Worm (Caenorhabditis elegans) whole organism, L1 larva: ENCODE measurements around the gene C50H2.5.

ENCODE experiments used
- C04F5.9 ChIP-seq: sonication (generic microtip); optimal IDR thresholded peaks from 2 replicates; lab custom pipeline; 2016; ENCODE audit warnings: missing genetic modification characterization, missing compliant biosample characterization
- C16A3.4 ChIP-seq: fragments of 150-350 bp; optimal IDR thresholded peaks from 2 replicates; lab custom pipeline; 2014; ENCODE audit warnings: missing biosample characterization, missing genetic modification characterization
- aha-1 ChIP-seq: fragments of 150-350 bp; optimal IDR thresholded peaks from 2 replicates; lab custom pipeline; 2014; ENCODE audit warnings: missing biosample characterization, missing genetic modification characterization
- ceh-63 ChIP-seq: fragments of 200-800 bp; sonication (Bioruptor generic); optimal IDR thresholded peaks from 2 replicates; lab custom pipeline; 2018; ENCODE audit warnings: mild to moderate bottlenecking, missing genetic modification characterization, missing compliant biosample characterization
- ceh-82 ChIP-seq, 3 experiments: fragments of 150-350 bp in 1 of 3; sonication (generic microtip) in 2 of 3; optimal IDR thresholded peaks; 2 replicates each; lab custom pipeline; 2014 to 2017; ENCODE audit warnings: missing biosample characterization in 3 of 3, missing genetic modification characterization in 3 of 3
- ceh-88 ChIP-seq: fragments of 200-800 bp; sonication (Bioruptor generic); IDR thresholded peaks from 2 replicates; pipeline ENCODE4 v1.3.6; 2022; ENCODE audit warnings: missing genetic modification characterization, missing compliant biosample characterization
- dsc-1 ChIP-seq: sonication (generic microtip); optimal IDR thresholded peaks from 2 replicates; lab custom pipeline; 2016; ENCODE audit warnings: mild to moderate bottlenecking, missing genetic modification characterization, missing compliant biosample characterization
- efl-3 ChIP-seq: fragments of 200-800 bp; sonication (Bioruptor generic); optimal IDR thresholded peaks from 2 replicates; lab custom pipeline; 2018; ENCODE audit warnings: mild to moderate bottlenecking, missing genetic modification characterization, missing compliant biosample characterization
- elt-2 ChIP-seq: sonication (generic microtip); optimal IDR thresholded peaks from 2 replicates; lab custom pipeline; 2016; ENCODE audit warnings: missing genetic modification characterization, mild to moderate bottlenecking, inconsistent platforms, missing compliant biosample characterization, missing genetic modification reagents
- fkh-10 ChIP-seq: sonication (generic microtip); optimal IDR thresholded peaks from 2 replicates; lab custom pipeline; 2017; ENCODE audit warnings: missing biosample characterization, missing genetic modification reagents, missing genetic modification characterization
- fkh-4 ChIP-seq: sonication (generic microtip); optimal IDR thresholded peaks from 2 replicates; lab custom pipeline; 2016; ENCODE audit warnings: missing compliant biosample characterization, missing genetic modification characterization, borderline replicate concordance
- hlh-17 ChIP-seq: fragments of 200-800 bp; sonication (Bioruptor generic); optimal IDR thresholded peaks from 2 replicates; lab custom pipeline; 2018; ENCODE audit warnings: missing genetic modification characterization, mild to moderate bottlenecking, missing compliant biosample characterization, moderate library complexity, borderline replicate concordance
- lin-14 ChIP-seq: fragments of 200-800 bp; sonication (Bioruptor generic); optimal IDR thresholded peaks from 2 replicates; lab custom pipeline; 2018; ENCODE audit warnings: mild to moderate bottlenecking, missing genetic modification characterization, moderate library complexity, missing compliant biosample characterization
- lin-35 ChIP-seq, 2 experiments: fragments of 150-350 bp; optimal IDR thresholded peaks; 2 replicates each; lab custom pipeline; 2014; ENCODE audit warnings: missing biosample characterization in 2 of 2, missing genetic modification characterization in 2 of 2, missing genetic modification reagents in 2 of 2
- lir-3 ChIP-seq: sonication (generic microtip); optimal IDR thresholded peaks from 2 replicates; lab custom pipeline; 2016; ENCODE audit warnings: mild to moderate bottlenecking, missing genetic modification characterization, moderate library complexity, missing compliant biosample characterization; ENCODE audit not compliant: poor library complexity
- mdl-1 ChIP-seq, 2 experiments: fragments of 150-350 bp; optimal IDR thresholded peaks; 2 replicates each; lab custom pipeline; 2014 to 2017; ENCODE audit warnings: missing biosample characterization in 2 of 2, missing genetic modification characterization in 2 of 2, inconsistent platforms in 1 of 2
- mef-2 ChIP-seq: fragments of 150-350 bp; optimal IDR thresholded peaks from 2 replicates; lab custom pipeline; 2014; ENCODE audit warnings: missing biosample characterization, missing genetic modification characterization
- nhr-12 ChIP-seq: sonication (generic microtip); optimal IDR thresholded peaks from 2 replicates; lab custom pipeline; 2017; ENCODE audit warnings: missing biosample characterization, missing genetic modification characterization
- nhr-20 ChIP-seq: sonication (generic microtip); optimal IDR thresholded peaks from 2 replicates; lab custom pipeline; 2016; ENCODE audit warnings: mild to moderate bottlenecking, missing genetic modification characterization, missing compliant biosample characterization
- nhr-237 ChIP-seq: fragments of 150-350 bp; optimal IDR thresholded peaks from 2 replicates; lab custom pipeline; 2014; ENCODE audit warnings: missing biosample characterization, missing genetic modification characterization
- nhr-47 ChIP-seq: sonication (generic microtip); optimal IDR thresholded peaks from 2 replicates; lab custom pipeline; 2016; ENCODE audit warnings: mild to moderate bottlenecking, missing genetic modification characterization, moderate library complexity, missing compliant biosample characterization
- nhr-76 ChIP-seq: sonication (generic microtip); optimal IDR thresholded peaks from 2 replicates; lab custom pipeline; 2017; ENCODE audit warnings: missing biosample characterization, missing genetic modification characterization
- nhr-77 ChIP-seq: fragments of 150-350 bp; optimal IDR thresholded peaks from 2 replicates; lab custom pipeline; 2014; ENCODE audit warnings: missing biosample characterization, missing genetic modification characterization
- nhr-84 ChIP-seq: sonication (generic microtip); optimal IDR thresholded peaks from 2 replicates; lab custom pipeline; 2017; ENCODE audit warnings: missing biosample characterization, missing genetic modification characterization
- nhr-85 ChIP-seq: sonication (generic microtip); peaks from one replicate; lab custom pipeline; 2016; ENCODE audit warnings: missing genetic modification characterization, inconsistent platforms, missing compliant biosample characterization
- pag-3 ChIP-seq: sonication (generic microtip); optimal IDR thresholded peaks from 2 replicates; lab custom pipeline; 2017; ENCODE audit warnings: missing genetic modification characterization, mild to moderate bottlenecking, missing compliant biosample characterization, antibody characterized with exemption, borderline replicate concordance; ENCODE audit not compliant: insufficient read depth
- skn-1 ChIP-seq: fragments of 150-350 bp; optimal IDR thresholded peaks from 2 replicates; lab custom pipeline; 2014; ENCODE audit warnings: missing biosample characterization, missing genetic modification characterization
- snpc-4 ChIP-seq: fragments of 150-350 bp; optimal IDR thresholded peaks from 2 replicates; lab custom pipeline; 2014; ENCODE audit warnings: missing biosample characterization, missing genetic modification characterization
- tlp-1 ChIP-seq: fragments of 150-350 bp; optimal IDR thresholded peaks from 2 replicates; lab custom pipeline; 2014; ENCODE audit warnings: missing biosample characterization, missing genetic modification characterization
- unc-130 ChIP-seq: fragments of 150-350 bp; optimal IDR thresholded peaks from 2 replicates; lab custom pipeline; 2017; ENCODE audit warnings: missing biosample characterization, missing genetic modification characterization, inconsistent platforms
- unc-30 ChIP-seq: sonication (generic microtip); optimal IDR thresholded peaks from 2 replicates; lab custom pipeline; 2017; ENCODE audit warnings: missing biosample characterization, missing genetic modification characterization
- unc-62 ChIP-seq: fragments of 150-350 bp; optimal IDR thresholded peaks from 2 replicates; lab custom pipeline; 2014; ENCODE audit warnings: missing biosample characterization, missing genetic modification reagents, missing genetic modification characterization
- unc-98 ChIP-seq: fragments of 200-800 bp; sonication (Bioruptor generic); IDR thresholded peaks from 2 replicates; pipeline ENCODE4 v1.3.6; 2022; ENCODE audit warnings: missing genetic modification characterization, missing compliant biosample characterization
- vab-15 ChIP-seq: sonication (generic microtip); optimal IDR thresholded peaks from 2 replicates; lab custom pipeline; 2017; ENCODE audit warnings: missing genotype, mild to moderate bottlenecking, missing genetic modification characterization, missing compliant biosample characterization
- xbp-1 ChIP-seq: sonication (generic microtip); optimal IDR thresholded peaks from 2 replicates; lab custom pipeline; 2016; ENCODE audit warnings: missing genetic modification characterization, missing compliant biosample characterization
- zag-1 ChIP-seq: fragments of 150-350 bp; optimal IDR thresholded peaks from 2 replicates; lab custom pipeline; 2014; ENCODE audit warnings: missing biosample characterization, missing genetic modification characterization

C50H2.5 gene

ce11 chrV:9918410-9918809, at the start of gene C50H2.5:
Gene C50H2.5 (plus strand): TSS chrV:9918710.
- TF ChIP-seq nhr-84 (tag; lab: Kevin White, UChicago) (no peak), ceh-88 (GFP tag; lab: Robert Waterston, UW) (no peak), nhr-76 (tag; lab: Kevin White, UChicago) (no peak), hlh-17 (GFP tag; lab: Kevin White, UChicago) (no peak), tlp-1 (tag; lab: Kevin White, UChicago) (no peak), mdl-1 (tag; optimal IDR thresholded peaks at IDR 0.05; lab: Kevin White, UChicago) (no peak), efl-3 (GFP tag; lab: Kevin White, UChicago) (no peak), lin-14 (GFP tag; lab: Kevin White, UChicago) (no peak), unc-98 (GFP tag; lab: Robert Waterston, UW) (no peak), nhr-20 (no peak), pag-3 (tag; lab: Kevin White, UChicago) (no peak)

DNA sequence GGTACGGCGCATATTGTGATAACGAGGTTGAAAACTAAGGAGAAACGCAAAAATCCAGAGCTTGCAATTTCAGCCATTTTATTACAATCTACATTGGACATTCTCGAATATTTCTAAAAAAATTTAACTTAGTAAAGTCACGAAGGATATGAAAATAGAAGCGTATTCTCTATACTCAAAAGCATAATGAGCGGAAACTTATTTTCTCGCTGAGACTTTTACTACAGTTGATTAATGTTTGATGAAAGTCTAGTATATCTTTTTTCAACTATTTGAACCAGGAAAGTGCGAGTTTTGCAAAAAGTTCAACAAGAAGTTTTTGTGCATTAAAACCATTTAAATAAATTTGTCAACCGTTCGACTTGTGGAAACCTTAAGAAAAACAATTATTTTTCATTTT, 47.2 kb upstream of the C50H2.5 start, which contains the start of gene srab-18:
srab-18 (minus strand) TSS at position 101 of the 400 bp plus-strand sequence.
- no peak for TF ChIP-seq unc-30 (tag; lab: Kevin White, UChicago)
- no peak for TF ChIP-seq dsc-1 (tag; lab: Kevin White, UChicago)
- no peak for TF ChIP-seq pag-3 (tag; lab: Kevin White, UChicago)
- TF ChIP-seq snpc-4, result no peak
- TF ChIP-seq nhr-85, result no peak
- no peak for TF ChIP-seq elt-2
- TF ChIP-seq unc-130 (tag; lab: Kevin White, UChicago), result no peak
- no peak for TF ChIP-seq fkh-4 (tag; lab: Kevin White, UChicago)
- no peak for TF ChIP-seq fkh-10 (GFP tag; lab: Kevin White, UChicago)
- TF ChIP-seq ceh-82 (tag; optimal IDR thresholded peaks at IDR 0.05; lab: Kevin White, UChicago), result no peak
- TF ChIP-seq mef-2 (tag; lab: Kevin White, UChicago), result no peak
- no peak for TF ChIP-seq C04F5.9 (tag; lab: Kevin White, UChicago)
- TF ChIP-seq nhr-237 (tag; lab: Kevin White, UChicago), result no peak
- TF ChIP-seq nhr-84 (tag; lab: Kevin White, UChicago), result no peak

DNA sequence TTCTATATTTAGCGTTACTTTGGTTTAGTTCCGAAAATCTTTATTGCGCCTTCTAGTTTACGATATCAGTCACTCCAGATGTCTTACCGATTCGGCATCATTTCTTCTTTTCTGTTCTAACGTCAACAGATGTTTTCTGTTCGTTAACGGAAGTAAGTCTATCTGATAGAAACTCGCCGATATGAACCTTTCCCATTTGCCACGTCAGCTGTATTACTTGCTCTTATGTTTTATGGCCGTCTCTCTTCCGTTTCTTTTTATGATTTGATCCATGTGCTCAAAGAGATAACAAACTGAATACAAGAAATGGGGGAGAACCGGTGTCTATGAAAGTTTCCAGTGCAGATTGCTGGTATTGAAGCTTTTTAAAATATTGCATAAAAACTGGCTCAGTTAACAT, 39.1 kb upstream of the C50H2.5 start, which contains the start of gene srab-26:
srab-26 (minus strand) TSS at position 101 of the 400 bp plus-strand sequence.
- TF ChIP-seq xbp-1 (no peak), nhr-47 (no peak), vab-15 (no peak), ceh-82 (tag; optimal IDR thresholded peaks at IDR 0.05; lab: Kevin White, UChicago) (no peak), lir-3 (tag; lab: Kevin White, UChicago) (no peak), skn-1 (tag; lab: Kevin White, UChicago) (no peak), nhr-12 (tag; lab: Kevin White, UChicago) (no peak), lin-35 (GFP tag; optimal IDR thresholded peaks at IDR 0.05; lab: Kevin White, UChicago) (no peak), aha-1 (tag; lab: Kevin White, UChicago) (no peak), ceh-63 (GFP tag; lab: Kevin White, UChicago) (no peak), unc-62 (GFP tag; lab: Kevin White, UChicago) (no peak), zag-1 (tag; lab: Kevin White, UChicago) (no peak), C16A3.4 (tag; lab: Kevin White, UChicago) (no peak)

- TF ChIP-seq nhr-77 (tag; lab: Kevin White, UChicago) (no peak), zag-1 (tag; lab: Kevin White, UChicago) (no peak)
These were observed 38.6 kb upstream of the C50H2.5 start, which contains the start of gene sdz-31 for ce11 chrV:9879867-9880266. Gene sdz-31 (plus strand): TSS chrV:9880167.
